Fruit fly (Drosophila melanogaster) whole organism, embryonic: ENCODE data around the gene Gyc88E.

Experiments
- Atf-2 ChIP-seq: fragments of 200-800 bp; sonication (Bioruptor generic); optimal IDR thresholded peaks from 2 replicates; lab custom pipeline; 2016; ENCODE audit warnings: missing biosample characterization, missing genetic modification characterization
- Atf3 ChIP-seq: fragments of 200-800 bp; sonication (Bioruptor generic); optimal IDR thresholded peaks from 3 replicates; lab custom pipeline; 2016; ENCODE audit warnings: missing biosample characterization, missing genetic modification characterization
- B-H1 ChIP-seq: fragments of 200-800 bp; sonication (Bioruptor generic); IDR thresholded peaks from 3 replicates; pipeline ENCODE4 v1.3.6; 2022; ENCODE audit warnings: missing biosample characterization, missing genetic modification characterization
- Bgb ChIP-seq: fragments of 200-800 bp; sonication (Bioruptor generic); IDR thresholded peaks from 2 replicates; pipeline ENCODE4 v1.3.6; 2022; ENCODE audit warnings: missing biosample characterization, missing genetic modification characterization; ENCODE audit not compliant: partially characterized antibody
- C15 ChIP-seq: fragments of 200-800 bp; sonication (Bioruptor generic); IDR thresholded peaks from 3 replicates; pipeline ENCODE4 v1.3.6; 2022; ENCODE audit warnings: missing biosample characterization, missing genetic modification characterization
- CG10366 ChIP-seq: fragments of 200-800 bp; sonication (Bioruptor generic); IDR thresholded peaks from 2 replicates; pipeline ENCODE4 v1.3.6; 2022; ENCODE audit warnings: missing biosample characterization, missing genetic modification characterization
- CG10979 ChIP-seq: fragments of 200-800 bp; sonication (Bioruptor generic); optimal IDR thresholded peaks from 2 replicates; lab custom pipeline; 2018; ENCODE audit warnings: missing biosample characterization, mild to moderate bottlenecking, missing genetic modification characterization, moderate library complexity
- CG11695 ChIP-seq: fragments of 200-800 bp; sonication (Bioruptor generic); IDR thresholded peaks from 3 replicates; pipeline ENCODE4 v1.3.6; 2022; ENCODE audit warnings: missing biosample characterization, missing genetic modification characterization
- CG12071 ChIP-seq: fragments of 200-800 bp; sonication (Bioruptor generic); optimal IDR thresholded peaks from 3 replicates; lab custom pipeline; 2018; ENCODE audit warnings: missing biosample characterization, mild to moderate bottlenecking, missing genetic modification characterization
- CG12236 ChIP-seq: fragments of 200-800 bp; sonication (Bioruptor generic); optimal IDR thresholded peaks from 2 replicates; lab custom pipeline; 2016; ENCODE audit warnings: missing biosample characterization, missing genetic modification characterization
- CG14014 ChIP-seq: fragments of 200-800 bp; sonication (Bioruptor generic); IDR thresholded peaks from 2 replicates; pipeline ENCODE4 v1.3.6; 2022; ENCODE audit warnings: missing biosample characterization, missing genetic modification characterization
- CG14860 ChIP-seq: fragments of 200-800 bp; sonication (Bioruptor generic); IDR thresholded peaks from 3 replicates; pipeline ENCODE4 v1.3.6; 2022; ENCODE audit warnings: missing biosample characterization, missing genetic modification characterization; ENCODE audit not compliant: partially characterized antibody
- CG16813 ChIP-seq: fragments of 200-800 bp; sonication (Bioruptor generic); IDR thresholded peaks from 3 replicates; pipeline ENCODE4 v1.3.6; 2022; ENCODE audit warnings: missing biosample characterization, missing genetic modification characterization; ENCODE audit not compliant: partially characterized antibody
- CG17328 ChIP-seq: fragments of 200-800 bp; sonication (Bioruptor generic); IDR thresholded peaks from 2 replicates; pipeline ENCODE4 v1.3.6; 2022; ENCODE audit warnings: missing biosample characterization, missing genetic modification characterization
- CG17361 ChIP-seq: fragments of 200-800 bp; sonication (Bioruptor generic); IDR thresholded peaks from 3 replicates; pipeline ENCODE4 v1.3.6; 2022; ENCODE audit warnings: missing biosample characterization, missing genetic modification characterization
- CG30020 ChIP-seq: fragments of 200-800 bp; optimal IDR thresholded peaks from 2 replicates; lab custom pipeline; 2019; ENCODE audit warnings: missing biosample characterization, mild to moderate bottlenecking, missing genetic modification characterization, moderate library complexity
- CG30403 ChIP-seq: fragments of 200-800 bp; sonication (Bioruptor generic); optimal IDR thresholded peaks from 3 replicates; lab custom pipeline; 2016; ENCODE audit warnings: missing biosample characterization, missing genetic modification characterization
- CG3995 ChIP-seq: fragments of 200-800 bp; sonication (Bioruptor generic); optimal IDR thresholded peaks from 3 replicates; lab custom pipeline; 2016; ENCODE audit warnings: missing biosample characterization, missing genetic modification characterization
- CG4707 ChIP-seq: fragments of 200-800 bp; sonication (Bioruptor generic); optimal IDR thresholded peaks from 2 replicates; lab custom pipeline; 2018; ENCODE audit warnings: missing biosample characterization, mild to moderate bottlenecking, missing genetic modification characterization, moderate library complexity
- CG5953 ChIP-seq: fragments of 200-800 bp; sonication (Bioruptor generic); IDR thresholded peaks from 2 replicates; pipeline ENCODE4 v1.3.6; 2022; ENCODE audit warnings: missing biosample characterization, missing genetic modification characterization
- CG7357 ChIP-seq: fragments of 200-800 bp; sonication (Bioruptor generic); IDR thresholded peaks from 3 replicates; pipeline ENCODE4 v1.3.6; 2022; ENCODE audit warnings: missing biosample characterization, missing genetic modification characterization
- CG9727 ChIP-seq: fragments of 200-800 bp; sonication (Bioruptor generic); optimal IDR thresholded peaks from 3 replicates; lab custom pipeline; 2017; ENCODE audit warnings: missing biosample characterization, mild to moderate bottlenecking, missing genetic modification characterization
- Drgx ChIP-seq: fragments of 200-800 bp; sonication (Bioruptor generic); IDR thresholded peaks from 2 replicates; pipeline ENCODE4 v1.3.6; 2022; ENCODE audit warnings: missing biosample characterization, missing genetic modification characterization
- Fer1 ChIP-seq: fragments of 200-800 bp; sonication (Bioruptor generic); optimal IDR thresholded peaks from 2 replicates; lab custom pipeline; 2017; ENCODE audit warnings: missing biosample characterization, mild to moderate bottlenecking, missing genetic modification characterization
- Hey ChIP-seq: fragments of 200-800 bp; sonication (Bioruptor generic); optimal IDR thresholded peaks from 3 replicates; lab custom pipeline; 2018; ENCODE audit warnings: missing biosample characterization, mild to moderate bottlenecking, missing genetic modification characterization
- ab ChIP-seq: fragments of 200-800 bp; sonication (Bioruptor generic); optimal IDR thresholded peaks from 2 replicates; lab custom pipeline; 2016; ENCODE audit warnings: missing biosample characterization, missing genetic modification characterization
- abd-A ChIP-seq: fragments of 200-800 bp; sonication (Bioruptor generic); optimal IDR thresholded peaks from 3 replicates; lab custom pipeline; 2019; ENCODE audit warnings: missing biosample characterization, mild to moderate bottlenecking, missing genetic modification characterization, moderate library complexity
- bbx ChIP-seq: fragments of 200-800 bp; sonication (Bioruptor generic); IDR thresholded peaks from 2 replicates; pipeline ENCODE4 v1.3.6; 2022; ENCODE audit warnings: missing biosample characterization, missing genetic modification characterization; ENCODE audit not compliant: partially characterized antibody
- dpn ChIP-seq, 2 experiments: fragments of 200-800 bp; sonication (Bioruptor generic); optimal IDR thresholded peaks; 3 replicates each; lab custom pipeline; 2016; ENCODE audit warnings: missing biosample characterization in 2 of 2, missing genetic modification characterization in 2 of 2
- esg ChIP-seq: fragments of 200-800 bp; sonication (Bioruptor generic); conservative IDR thresholded peaks from 2 replicates; pipeline ENCODE4 v1.3.6; 2022; ENCODE audit warnings: missing biosample characterization, missing genetic modification characterization
- exex ChIP-seq: fragments of 200-800 bp; sonication (Bioruptor generic); optimal IDR thresholded peaks from 4 replicates; lab custom pipeline; 2018; ENCODE audit warnings: missing biosample characterization, mild to moderate bottlenecking, missing genetic modification characterization, moderate library complexity
- gce ChIP-seq: fragments of 200-800 bp; sonication (Bioruptor generic); IDR thresholded peaks from 3 replicates; pipeline ENCODE4 v1.3.6; 2022; ENCODE audit warnings: missing biosample characterization, missing genetic modification characterization
- gt ChIP-seq: fragments of 200-800 bp; sonication (Bioruptor generic); IDR thresholded peaks from 2 replicates; pipeline ENCODE4 v1.3.6; 2022; ENCODE audit warnings: missing biosample characterization, missing genetic modification characterization
- nau ChIP-seq: fragments of 200-800 bp; sonication (Bioruptor generic); optimal IDR thresholded peaks from 3 replicates; lab custom pipeline; 2017; ENCODE audit warnings: missing biosample characterization, mild to moderate bottlenecking, missing genetic modification characterization, missing genetic modification reagents
- nerfin-1 ChIP-seq: fragments of 200-800 bp; sonication (Bioruptor generic); optimal IDR thresholded peaks from 3 replicates; lab custom pipeline; 2019; ENCODE audit warnings: missing biosample characterization, mild to moderate bottlenecking, missing genetic modification characterization, moderate library complexity
- nerfin-2 ChIP-seq: fragments of 200-800 bp; sonication (Bioruptor generic); IDR thresholded peaks from 2 replicates; pipeline ENCODE4 v1.3.6; 2022; ENCODE audit warnings: missing biosample characterization, missing genetic modification characterization; ENCODE audit not compliant: partially characterized antibody
- nmo ChIP-seq: fragments of 200-800 bp; sonication (Bioruptor generic); optimal IDR thresholded peaks from 2 replicates; lab custom pipeline; 2018; ENCODE audit warnings: missing biosample characterization, mild to moderate bottlenecking, missing genetic modification characterization, moderate library complexity
- onecut ChIP-seq: fragments of 200-800 bp; sonication (Bioruptor generic); IDR thresholded peaks from 2 replicates; pipeline ENCODE4 v1.3.6; 2022; ENCODE audit warnings: missing biosample characterization, missing genetic modification characterization
- ranshi ChIP-seq: fragments of 200-800 bp; sonication (Bioruptor generic); IDR thresholded peaks from 2 replicates; pipeline ENCODE4 v1.3.6; 2022; ENCODE audit warnings: missing biosample characterization, missing genetic modification characterization
- row ChIP-seq: fragments of 200-800 bp; sonication (Bioruptor generic); IDR thresholded peaks from 3 replicates; pipeline ENCODE4 v1.3.6; 2022; ENCODE audit warnings: missing biosample characterization, missing genetic modification characterization
- sc ChIP-seq, 3 experiments: fragments of >200 bp in 2 of 3; fragments of 200-800 bp in 1 of 3; sonication (Bioruptor generic) in 1 of 3; optimal IDR thresholded peaks; 2 replicates in 2 of 3; 3 replicates in 1 of 3; lab custom pipeline; 2017; ENCODE audit warnings: mild to moderate bottlenecking in 1 of 3, missing biosample characterization in 1 of 3, missing genetic modification characterization in 1 of 3, missing genetic modification reagents in 1 of 3
- shn ChIP-seq: fragments of 200-800 bp; sonication (Bioruptor generic); optimal IDR thresholded peaks from 3 replicates; lab custom pipeline; 2016; ENCODE audit warnings: missing biosample characterization, missing genetic modification characterization
- sr ChIP-seq: fragments of 200-800 bp; sonication (Bioruptor generic); IDR thresholded peaks from 3 replicates; pipeline ENCODE4 v1.3.6; 2022; ENCODE audit warnings: missing biosample characterization, missing genetic modification characterization
- stc ChIP-seq: fragments of 200-800 bp; sonication (Bioruptor generic); IDR thresholded peaks from 2 replicates; pipeline ENCODE4 v1.3.6; 2022; ENCODE audit warnings: missing biosample characterization, missing genetic modification characterization
- sug ChIP-seq: fragments of 200-800 bp; optimal IDR thresholded peaks from 2 replicates; lab custom pipeline; 2019; ENCODE audit warnings: missing biosample characterization, mild to moderate bottlenecking, missing genetic modification characterization, moderate library complexity
- tap ChIP-seq: fragments of 200-800 bp; optimal IDR thresholded peaks from 3 replicates; lab custom pipeline; 2019; ENCODE audit warnings: missing biosample characterization, mild to moderate bottlenecking, missing genetic modification characterization, moderate library complexity
- trem ChIP-seq: fragments of 200-800 bp; optimal IDR thresholded peaks from 3 replicates; lab custom pipeline; 2019; ENCODE audit warnings: missing biosample characterization, mild to moderate bottlenecking, missing genetic modification characterization, moderate library complexity
- unpg ChIP-seq: fragments of 200-800 bp; sonication (Bioruptor generic); optimal IDR thresholded peaks from 3 replicates; lab custom pipeline; 2018; ENCODE audit warnings: missing biosample characterization, mild to moderate bottlenecking, missing genetic modification characterization, moderate library complexity

Gene Gyc88E

dm6 chr3R:15196134-15197034, 46.2 kb downstream of the Gyc88E start, which contains the start of the genes Kpc1 and CG42542 (continued):
- peak; percentile 48; the same call in 1 of the 3 replicates for TF ChIP-seq sr
- TF ChIP-seq CG12236 (GFP tag; lab: Kevin White, UChicago), result peak; percentile 33
- TF ChIP-seq CG3995 (GFP tag; lab: Kevin White, UChicago), result peak; percentile 64
- no peak for TF ChIP-seq stc (GFP tag; lab: Robert Waterston, UW)
- TF ChIP-seq CG30020 (tag; lab: Kevin White, UChicago), result peak; percentile 54
- TF ChIP-seq CG30403 (GFP tag; lab: Kevin White, UChicago), result peak; percentile 89
- peak; percentile 70 for TF ChIP-seq bbx (GFP tag; lab: Robert Waterston, UW)
- peak; percentile 92 for TF ChIP-seq CG16813
- peak; percentile 70 for TF ChIP-seq nerfin-2 (GFP tag; lab: Robert Waterston, UW)
- peak; percentile 53; the same call in 1 of the 2 replicates for TF ChIP-seq CG14014 (GFP tag; lab: Robert Waterston, UW)
- TF ChIP-seq CG10979 (tag; lab: Kevin White, UChicago), result peak; percentile 61
- no peak for TF ChIP-seq Fer1
- peak; percentile 50 for TF ChIP-seq CG4707
- TF ChIP-seq gce (GFP tag; lab: Robert Waterston, UW), result no peak; the same call in 2 of the 3 replicates
- TF ChIP-seq CG12071, result no peak
- TF ChIP-seq ab (GFP tag; lab: Kevin White, UChicago), result peak; percentile 78
- TF ChIP-seq CG14860, result peak; percentile 88
- peak; percentile 61 for TF ChIP-seq CG10366
- TF ChIP-seq row (GFP tag; lab: Robert Waterston, UW), result peak; percentile 92
- peak; percentile 40 for TF ChIP-seq nerfin-1 (tag; lab: Kevin White, UChicago)
- TF ChIP-seq Drgx, result no peak
- TF ChIP-seq Atf-2 (GFP tag; lab: Kevin White, UChicago), result peak; percentile 72
- peak; percentile 73 for TF ChIP-seq CG9727 (GFP tag; lab: Kevin White, UChicago)
- no peak for TF ChIP-seq CG5953
- TF ChIP-seq Atf3 (GFP tag; lab: Kevin White, UChicago), result peak; percentile 38
- no peak for TF ChIP-seq sc (optimal IDR thresholded peaks at IDR 0.05; lab: Kevin White, UChicago)
- peak; percentile 53 for TF ChIP-seq sc (GFP tag; optimal IDR thresholded peaks at IDR 0.05; lab: Kevin White, UChicago)
- TF ChIP-seq esg (GFP tag; lab: Robert Waterston, UW), result peak; percentile 28; the same call in 1 of the 2 replicates
- no peak; the same call in 1 of the 3 replicates for TF ChIP-seq CG17361 (GFP tag; lab: Robert Waterston, UW)
- peak; percentile 51 for TF ChIP-seq trem
- no peak for TF ChIP-seq CG11695 (GFP tag; lab: Robert Waterston, UW)
- TF ChIP-seq unpg, result no peak
- no peak for TF ChIP-seq tap
- peak; percentile 73 to 82 for TF ChIP-seq dpn (GFP tag; optimal IDR thresholded peaks at IDR 0.05; lab: Kevin White, UChicago)
- TF ChIP-seq ranshi (GFP tag; lab: Robert Waterston, UW), result no peak
- TF ChIP-seq CG17328, result peak; percentile 19; the same call in 1 of the 2 replicates
- peak; percentile 0 for TF ChIP-seq onecut (GFP tag; lab: Robert Waterston, UW)
- TF ChIP-seq nau, result no peak
- no peak; the same call in 2 of the 3 replicates for TF ChIP-seq B-H1 (GFP tag; lab: Robert Waterston, UW)
- TF ChIP-seq C15, result no peak
- TF ChIP-seq Hey, result no peak
- peak; percentile 26 for TF ChIP-seq nmo
- TF ChIP-seq abd-A (tag; lab: Kevin White, UChicago), result no peak
- TF ChIP-seq sug (tag; lab: Kevin White, UChicago), result peak; percentile 63
- peak; percentile 84 for TF ChIP-seq Bgb (GFP tag; lab: Robert Waterston, UW)
- no peak for TF ChIP-seq gt (GFP tag; lab: Robert Waterston, UW)
- peak; percentile 70 for TF ChIP-seq shn (GFP tag; lab: Kevin White, UChicago)
- TF ChIP-seq CG7357 (GFP tag; lab: Robert Waterston, UW), result peak; percentile 8; the same call in 1 of the 3 replicates
- TF ChIP-seq exex (tag; lab: Kevin White, UChicago), result peak; percentile 40
